Worm (Caenorhabditis elegans) whole organism, L1 larva: ENCODE data around the gene Y48A5A.3.

ENCODE experiments used
- C04F5.9 ChIP-seq: sonication (generic microtip); optimal IDR thresholded peaks from 2 replicates; lab custom pipeline; 2016; ENCODE audit warnings: missing genetic modification characterization, missing compliant biosample characterization
- Y116A8C.19 ChIP-seq: sonication (generic microtip); optimal IDR thresholded peaks from 2 replicates; lab custom pipeline; 2016; ENCODE audit warnings: missing compliant biosample characterization, missing genetic modification characterization, borderline replicate concordance
- aha-1 ChIP-seq: fragments of 150-350 bp; optimal IDR thresholded peaks from 2 replicates; lab custom pipeline; 2014; ENCODE audit warnings: missing biosample characterization, missing genetic modification characterization
- aly-2 ChIP-seq: fragments of 150-350 bp; optimal IDR thresholded peaks from 2 replicates; lab custom pipeline; 2014; ENCODE audit warnings: missing biosample characterization, missing genetic modification characterization
- ama-1 ChIP-seq: fragments of 150-350 bp; optimal IDR thresholded peaks from 2 replicates; lab custom pipeline; 2014
- blmp-1 ChIP-seq: fragments of 150-350 bp; optimal IDR thresholded peaks from 2 replicates; lab custom pipeline; 2014; ENCODE audit warnings: missing biosample characterization, missing genetic modification characterization
- ceh-63 ChIP-seq: fragments of 200-800 bp; sonication (Bioruptor generic); optimal IDR thresholded peaks from 2 replicates; lab custom pipeline; 2018; ENCODE audit warnings: mild to moderate bottlenecking, missing genetic modification characterization, missing compliant biosample characterization
- efl-1 ChIP-seq, 4 experiments: fragments of 150-350 bp; optimal IDR thresholded peaks in 3 of 4; peaks in 1 of 4; 1 replicate in 1 of 4; 2 replicates in 3 of 4; lab custom pipeline; 2014; ENCODE audit warnings: missing biosample characterization in 2 of 4, missing genetic modification characterization in 2 of 4, missing genetic modification reagents in 2 of 4
- egl-13 ChIP-seq: sonication (generic microtip); optimal IDR thresholded peaks from 2 replicates; lab custom pipeline; 2016; ENCODE audit warnings: missing genotype, missing genetic modification reagents, missing genetic modification characterization, missing compliant biosample characterization
- egl-27 ChIP-seq, 2 experiments: fragments of 150-350 bp in 1 of 2; sonication (generic microtip); optimal IDR thresholded peaks; 3 replicates each; lab custom pipeline; 2017 to 2018; ENCODE audit warnings: missing biosample characterization in 2 of 2, missing genetic modification characterization in 2 of 2, missing genetic modification reagents in 2 of 2
- elt-2 ChIP-seq: sonication (generic microtip); optimal IDR thresholded peaks from 2 replicates; lab custom pipeline; 2016; ENCODE audit warnings: missing genetic modification characterization, mild to moderate bottlenecking, inconsistent platforms, missing compliant biosample characterization, missing genetic modification reagents
- fkh-4 ChIP-seq: sonication (generic microtip); optimal IDR thresholded peaks from 2 replicates; lab custom pipeline; 2016; ENCODE audit warnings: missing compliant biosample characterization, missing genetic modification characterization, borderline replicate concordance
- fkh-8 ChIP-seq: sonication (generic microtip); optimal IDR thresholded peaks from 2 replicates; lab custom pipeline; 2016; ENCODE audit warnings: mild to moderate bottlenecking, missing genetic modification characterization, missing compliant biosample characterization
- hlh-4 ChIP-seq: sonication (generic microtip); optimal IDR thresholded peaks from 2 replicates; lab custom pipeline; 2016; ENCODE audit warnings: mild to moderate bottlenecking, missing genetic modification characterization, missing compliant biosample characterization
- lin-13 ChIP-seq: fragments of 150-350 bp; optimal IDR thresholded peaks from 2 replicates; lab custom pipeline; 2014; ENCODE audit warnings: missing biosample characterization, missing genetic modification reagents, missing genetic modification characterization
- lin-14 ChIP-seq: fragments of 200-800 bp; sonication (Bioruptor generic); optimal IDR thresholded peaks from 2 replicates; lab custom pipeline; 2018; ENCODE audit warnings: mild to moderate bottlenecking, missing genetic modification characterization, moderate library complexity, missing compliant biosample characterization
- lin-15B ChIP-seq: fragments of 150-350 bp; sonication (generic microtip); optimal IDR thresholded peaks from 3 replicates; lab custom pipeline; 2014; ENCODE audit warnings: missing biosample characterization, missing genetic modification characterization
- lin-39 ChIP-seq: fragments of 150-350 bp; optimal IDR thresholded peaks from 2 replicates; lab custom pipeline; 2014; ENCODE audit warnings: missing biosample characterization, missing genetic modification reagents, missing genetic modification characterization
- lir-3 ChIP-seq: sonication (generic microtip); optimal IDR thresholded peaks from 2 replicates; lab custom pipeline; 2016; ENCODE audit warnings: mild to moderate bottlenecking, missing genetic modification characterization, moderate library complexity, missing compliant biosample characterization; ENCODE audit not compliant: poor library complexity
- lsy-2 ChIP-seq, 2 experiments: fragments of 150-350 bp; optimal IDR thresholded peaks; 2 replicates each; lab custom pipeline; 2014; ENCODE audit warnings: missing biosample characterization in 2 of 2, missing genetic modification characterization in 2 of 2
- mab-9 ChIP-seq: fragments of 200-800 bp; sonication (Bioruptor generic); IDR thresholded peaks from 2 replicates; pipeline ENCODE4 v1.3.6; 2022; ENCODE audit warnings: missing genetic modification reagents, missing genetic modification characterization, missing compliant biosample characterization
- mdl-1 ChIP-seq, 2 experiments: fragments of 150-350 bp; optimal IDR thresholded peaks; 2 replicates each; lab custom pipeline; 2014 to 2017; ENCODE audit warnings: missing biosample characterization in 2 of 2, missing genetic modification characterization in 2 of 2, inconsistent platforms in 1 of 2
- nhr-12 ChIP-seq: sonication (generic microtip); optimal IDR thresholded peaks from 2 replicates; lab custom pipeline; 2017; ENCODE audit warnings: missing biosample characterization, missing genetic modification characterization
- nhr-20 ChIP-seq: sonication (generic microtip); optimal IDR thresholded peaks from 2 replicates; lab custom pipeline; 2016; ENCODE audit warnings: mild to moderate bottlenecking, missing genetic modification characterization, missing compliant biosample characterization
- nhr-71 ChIP-seq: sonication (generic microtip); optimal IDR thresholded peaks from 2 replicates; lab custom pipeline; 2016; ENCODE audit warnings: mild to moderate bottlenecking, missing genetic modification characterization, moderate library complexity, missing compliant biosample characterization
- nhr-76 ChIP-seq: sonication (generic microtip); optimal IDR thresholded peaks from 2 replicates; lab custom pipeline; 2017; ENCODE audit warnings: missing biosample characterization, missing genetic modification characterization
- nhr-77 ChIP-seq: fragments of 150-350 bp; optimal IDR thresholded peaks from 2 replicates; lab custom pipeline; 2014; ENCODE audit warnings: missing biosample characterization, missing genetic modification characterization
- nhr-84 ChIP-seq: sonication (generic microtip); optimal IDR thresholded peaks from 2 replicates; lab custom pipeline; 2017; ENCODE audit warnings: missing biosample characterization, missing genetic modification characterization
- nhr-90 ChIP-seq: sonication (generic microtip); optimal IDR thresholded peaks from 2 replicates; lab custom pipeline; 2016; ENCODE audit warnings: mild to moderate bottlenecking, missing genetic modification characterization, missing compliant biosample characterization; ENCODE audit not compliant: poor library complexity
- pag-3 ChIP-seq: sonication (generic microtip); optimal IDR thresholded peaks from 2 replicates; lab custom pipeline; 2017; ENCODE audit warnings: missing genetic modification characterization, mild to moderate bottlenecking, missing compliant biosample characterization, antibody characterized with exemption, borderline replicate concordance; ENCODE audit not compliant: insufficient read depth
- pax-3 ChIP-seq: fragments of 200-800 bp; sonication (Bioruptor generic); optimal IDR thresholded peaks from 2 replicates; lab custom pipeline; 2018; ENCODE audit warnings: mild to moderate bottlenecking, missing genetic modification characterization, moderate library complexity, missing compliant biosample characterization
- rnt-1 ChIP-seq: sonication (generic microtip); optimal IDR thresholded peaks from 2 replicates; lab custom pipeline; 2016; ENCODE audit warnings: mild to moderate bottlenecking, missing genetic modification characterization, moderate library complexity, missing compliant biosample characterization
- snpc-4 ChIP-seq: fragments of 150-350 bp; optimal IDR thresholded peaks from 2 replicates; lab custom pipeline; 2014; ENCODE audit warnings: missing biosample characterization, missing genetic modification characterization
- snu-23 ChIP-seq: sonication (generic microtip); optimal IDR thresholded peaks from 2 replicates; lab custom pipeline; 2016; ENCODE audit warnings: missing genetic modification characterization, missing compliant biosample characterization
- sox-4 ChIP-seq: sonication (generic microtip); optimal IDR thresholded peaks from 2 replicates; lab custom pipeline; 2016; ENCODE audit warnings: missing genetic modification characterization, missing compliant biosample characterization
- swsn-7 ChIP-seq: sonication (generic microtip); optimal IDR thresholded peaks from 2 replicates; lab custom pipeline; 2016; ENCODE audit warnings: missing genetic modification characterization, missing compliant biosample characterization
- tbx-2 ChIP-seq: sonication (generic microtip); optimal IDR thresholded peaks from 2 replicates; lab custom pipeline; 2016; ENCODE audit warnings: missing genetic modification characterization, missing compliant biosample characterization
- ztf-11 ChIP-seq, 2 experiments: sonication (generic microtip); optimal IDR thresholded peaks; 2 replicates each; lab custom pipeline; 2016 to 2017; ENCODE audit warnings: missing genetic modification characterization in 2 of 2, missing biosample characterization in 1 of 2, missing compliant biosample characterization in 1 of 2

The Y48A5A.3 gene

ce11 chrIV:1965135-1965534 lies 4.4 kb upstream of the Y48A5A.3 start, which contains the start of gene Y48A5A.1:
Gene Y48A5A.1 (plus strand): TSS chrIV:1965481.
- TF ChIP-seq ama-1 (lab: Kevin White, UChicago), result no peak
- TF ChIP-seq lsy-2 (tag; optimal IDR thresholded peaks at IDR 0.05; lab: Kevin White, UChicago), result no peak
- no peak for TF ChIP-seq efl-1 (optimal IDR thresholded peaks at IDR 0.05; lab: Kevin White, UChicago)
- TF ChIP-seq efl-1 (GFP tag; optimal IDR thresholded peaks at IDR 0.05 in 1 of 2; lab: Kevin White, UChicago), result no peak
- TF ChIP-seq C04F5.9, result no peak
- TF ChIP-seq nhr-84, result no peak
- no peak for TF ChIP-seq fkh-4 (tag; lab: Kevin White, UChicago)
- no peak for TF ChIP-seq aly-2 (tag; lab: Kevin White, UChicago)
- TF ChIP-seq lir-3 (tag; lab: Kevin White, UChicago), result no peak
- no peak for TF ChIP-seq blmp-1 (tag; lab: Kevin White, UChicago)
- TF ChIP-seq nhr-71, result no peak
- no peak for TF ChIP-seq nhr-76 (tag; lab: Kevin White, UChicago)
- no peak for TF ChIP-seq fkh-8 (tag; lab: Kevin White, UChicago)
- no peak for TF ChIP-seq tbx-2 (tag; lab: Kevin White, UChicago)

ce11 chrIV:1970158-1970557 lies 621 bp downstream of the Y48A5A.3 start:
- TF ChIP-seq nhr-20 (tag; lab: Kevin White, UChicago), result no peak
- TF ChIP-seq rnt-1, result no peak
- TF ChIP-seq nhr-90 (tag; lab: Kevin White, UChicago), result no peak
- TF ChIP-seq elt-2, result no peak
- no peak for TF ChIP-seq ztf-11 (tag; optimal IDR thresholded peaks at IDR 0.05; lab: Kevin White, UChicago)
- TF ChIP-seq swsn-7 (tag; lab: Kevin White, UChicago), result no peak
- no peak for TF ChIP-seq egl-27 (tag; optimal IDR thresholded peaks at IDR 0.05; lab: Kevin White, UChicago)
- TF ChIP-seq sox-4 (tag; lab: Kevin White, UChicago), result no peak

- TF ChIP-seq pax-3, result no peak
- no peak for TF ChIP-seq Y116A8C.19 (tag; lab: Kevin White, UChicago)
- TF ChIP-seq lin-15B (tag; lab: Kevin White, UChicago), result no peak
- no peak for TF ChIP-seq nhr-12 (tag; lab: Kevin White, UChicago)
- TF ChIP-seq lin-14 (GFP tag; lab: Kevin White, UChicago), result no peak
- TF ChIP-seq ceh-63, result no peak
- TF ChIP-seq nhr-90 (tag; lab: Kevin White, UChicago), result no peak
- no peak for TF ChIP-seq nhr-77 (tag; lab: Kevin White, UChicago)
- TF ChIP-seq efl-1 (optimal IDR thresholded peaks at IDR 0.05; lab: Kevin White, UChicago), result no peak
- no peak for TF ChIP-seq efl-1 (GFP tag; optimal IDR thresholded peaks at IDR 0.05 in 1 of 2; lab: Kevin White, UChicago)
- TF ChIP-seq aha-1, result no peak
- no peak for TF ChIP-seq fkh-4 (tag; lab: Kevin White, UChicago)
- no peak for TF ChIP-seq mab-9 (GFP tag; lab: Robert Waterston, UW)
- TF ChIP-seq mdl-1 (tag; optimal IDR thresholded peaks at IDR 0.05; lab: Kevin White, UChicago), result no peak
- no peak for TF ChIP-seq lin-39
- TF ChIP-seq pag-3 (tag; lab: Kevin White, UChicago), result no peak
- TF ChIP-seq snpc-4 (tag; lab: Kevin White, UChicago), result no peak
- TF ChIP-seq egl-13, result no peak
- no peak for TF ChIP-seq lin-13 (GFP tag; lab: Kevin White, UChicago)
- no peak for TF ChIP-seq snu-23
- TF ChIP-seq hlh-4 (tag; lab: Kevin White, UChicago), result no peak
Measured at ce11 chrIV:1971078-1971477, 1.5 kb downstream of the Y48A5A.3 start.
